Fruit fly (Drosophila melanogaster) whole organism, embryonic: Measurements from ENCODE around the gene CG14212.
A peak's percentile ranks its signal among the peaks of the same experiment; 100 is the strongest.

Source experiments
- Antp ChIP-seq: fragments of 200-800 bp; sonication (Bioruptor generic); optimal IDR thresholded peaks from 3 replicates; lab custom pipeline; 2016; ENCODE audit warnings: missing biosample characterization, missing genetic modification characterization
- B-H2 ChIP-seq: fragments of 200-800 bp; sonication (Bioruptor generic); optimal IDR thresholded peaks from 2 replicates; lab custom pipeline; 2018; ENCODE audit warnings: missing biosample characterization, mild to moderate bottlenecking, missing genetic modification characterization
- CG11723 ChIP-seq: fragments of 200-800 bp; sonication (Bioruptor generic); optimal IDR thresholded peaks from 2 replicates; lab custom pipeline; 2017; ENCODE audit warnings: missing biosample characterization, mild to moderate bottlenecking, missing genetic modification characterization
- CG13296 ChIP-seq: fragments of 200-800 bp; sonication (Bioruptor generic); optimal IDR thresholded peaks from 3 replicates; lab custom pipeline; 2018; ENCODE audit warnings: missing biosample characterization, mild to moderate bottlenecking, missing genetic modification characterization
- CG14860 ChIP-seq: fragments of 200-800 bp; sonication (Bioruptor generic); IDR thresholded peaks from 3 replicates; pipeline ENCODE4 v1.3.6; 2022; ENCODE audit warnings: missing biosample characterization, missing genetic modification characterization; ENCODE audit not compliant: partially characterized antibody
- CG1529 ChIP-seq: fragments of 200-800 bp; sonication (Bioruptor generic); optimal IDR thresholded peaks from 3 replicates; lab custom pipeline; 2018; ENCODE audit warnings: missing biosample characterization, missing genetic modification characterization
- CG16813 ChIP-seq: fragments of 200-800 bp; sonication (Bioruptor generic); IDR thresholded peaks from 3 replicates; pipeline ENCODE4 v1.3.6; 2022; ENCODE audit warnings: missing biosample characterization, missing genetic modification characterization; ENCODE audit not compliant: partially characterized antibody
- CG16863 ChIP-seq: fragments of 200-800 bp; sonication (Bioruptor generic); optimal IDR thresholded peaks from 3 replicates; lab custom pipeline; 2016; ENCODE audit warnings: missing biosample characterization, missing genetic modification characterization
- CG1832 ChIP-seq: fragments of 200-800 bp; sonication (Bioruptor generic); optimal IDR thresholded peaks from 2 replicates; lab custom pipeline; 2017; ENCODE audit warnings: missing biosample characterization, mild to moderate bottlenecking, missing genetic modification characterization, inconsistent platforms
- CG2116 ChIP-seq: fragments of 200-800 bp; sonication (Bioruptor generic); optimal IDR thresholded peaks from 3 replicates; lab custom pipeline; 2018; ENCODE audit warnings: missing biosample characterization, mild to moderate bottlenecking, missing genetic modification characterization
- CG30403 ChIP-seq: fragments of 200-800 bp; sonication (Bioruptor generic); optimal IDR thresholded peaks from 3 replicates; lab custom pipeline; 2016; ENCODE audit warnings: missing biosample characterization, missing genetic modification characterization
- CG3065 ChIP-seq: fragments of 200-800 bp; sonication (Bioruptor generic); optimal IDR thresholded peaks from 2 replicates; lab custom pipeline; 2016; ENCODE audit warnings: missing biosample characterization, missing genetic modification characterization
- CG31365 ChIP-seq: fragments of 200-800 bp; sonication (Bioruptor generic); optimal IDR thresholded peaks from 2 replicates; lab custom pipeline; 2018; ENCODE audit warnings: missing biosample characterization, mild to moderate bottlenecking, missing genetic modification characterization
- CG34422 ChIP-seq: fragments of 200-800 bp; sonication (Bioruptor generic); IDR thresholded peaks from 3 replicates; pipeline ENCODE4 v1.3.6; 2022; ENCODE audit warnings: missing biosample characterization, missing genetic modification characterization
- CG4820 ChIP-seq: fragments of 200-800 bp; sonication (Bioruptor generic); optimal IDR thresholded peaks from 3 replicates; lab custom pipeline; 2016; ENCODE audit warnings: missing biosample characterization, missing genetic modification characterization
- CG6175 ChIP-seq: fragments of 200-800 bp; sonication (Bioruptor generic); IDR thresholded peaks from 3 replicates; pipeline ENCODE4 v1.3.6; 2022; ENCODE audit warnings: missing biosample characterization, missing genetic modification characterization
- CG8281 ChIP-seq: fragments of 200-800 bp; sonication (Bioruptor generic); optimal IDR thresholded peaks from 2 replicates; lab custom pipeline; 2018; ENCODE audit warnings: missing biosample characterization, mild to moderate bottlenecking, missing genetic modification characterization, moderate library complexity
- CrebB ChIP-seq: fragments of 200-800 bp; sonication (Bioruptor generic); optimal IDR thresholded peaks from 3 replicates; lab custom pipeline; 2018; ENCODE audit warnings: missing biosample characterization, mild to moderate bottlenecking, missing genetic modification characterization
- Doc3 ChIP-seq: fragments of 200-800 bp; sonication (Bioruptor generic); IDR thresholded peaks from 3 replicates; pipeline ENCODE4 v1.3.6; 2022; ENCODE audit warnings: missing biosample characterization, missing genetic modification characterization; ENCODE audit not compliant: partially characterized antibody
- Hr78 ChIP-seq, 2 experiments: fragments of 200-800 bp in 1 of 2; fragments of >200 bp in 1 of 2; sonication (Bioruptor generic) in 1 of 2; optimal IDR thresholded peaks; 2 replicates each; lab custom pipeline; 2017 to 2019; ENCODE audit warnings: missing biosample characterization in 2 of 2, missing genetic modification characterization in 2 of 2, mild to moderate bottlenecking in 1 of 2, moderate library complexity in 1 of 2
- Jarid2 ChIP-seq: fragments of 200-800 bp; sonication (Bioruptor generic); optimal IDR thresholded peaks from 3 replicates; lab custom pipeline; 2017; ENCODE audit warnings: mild to moderate bottlenecking, missing biosample characterization, missing genetic modification reagents, missing genetic modification characterization
- Lhr ChIP-seq: fragments of 200-800 bp; sonication (Bioruptor generic); optimal IDR thresholded peaks from 3 replicates; lab custom pipeline; 2017; ENCODE audit warnings: mild to moderate bottlenecking, missing biosample characterization, missing genetic modification reagents, missing genetic modification characterization
- Lim3 ChIP-seq: fragments of 200-800 bp; sonication (Bioruptor generic); IDR thresholded peaks from 2 replicates; pipeline ENCODE4 v1.3.6; 2022; ENCODE audit warnings: missing biosample characterization, missing genetic modification characterization
- Mes4 ChIP-seq: fragments of 200-800 bp; sonication (Bioruptor generic); optimal IDR thresholded peaks from 2 replicates; lab custom pipeline; 2016; ENCODE audit warnings: missing biosample characterization, missing genetic modification characterization
- Neu2 ChIP-seq: fragments of 200-800 bp; sonication (Bioruptor generic); optimal IDR thresholded peaks from 3 replicates; lab custom pipeline; 2016; ENCODE audit warnings: missing biosample characterization, missing genetic modification characterization, borderline replicate concordance
- Oli ChIP-seq: fragments of 200-800 bp; sonication (Bioruptor generic); optimal IDR thresholded peaks from 2 replicates; lab custom pipeline; 2018; ENCODE audit warnings: missing biosample characterization, mild to moderate bottlenecking, missing genetic modification characterization, moderate library complexity
- Opbp ChIP-seq: fragments of 200-800 bp; sonication (Bioruptor generic); IDR thresholded peaks from 3 replicates; pipeline ENCODE4 v1.3.6; 2022; ENCODE audit warnings: missing biosample characterization, missing genetic modification characterization; ENCODE audit not compliant: partially characterized antibody
- Sox100B ChIP-seq: fragments of 200-800 bp; sonication (Bioruptor generic); optimal IDR thresholded peaks from 3 replicates; lab custom pipeline; 2018; ENCODE audit warnings: missing biosample characterization, mild to moderate bottlenecking, missing genetic modification characterization
- Ssrp ChIP-seq: fragments of 200-800 bp; sonication (Bioruptor generic); optimal IDR thresholded peaks from 2 replicates; lab custom pipeline; 2018; ENCODE audit warnings: missing biosample characterization, mild to moderate bottlenecking, missing genetic modification characterization, moderate library complexity
- Xrp1 ChIP-seq: fragments of 200-800 bp; sonication (Bioruptor generic); IDR thresholded peaks from 2 replicates; pipeline ENCODE4 v1.3.6; 2022; ENCODE audit warnings: missing biosample characterization, missing genetic modification characterization
- az2 ChIP-seq: fragments of 200-800 bp; sonication (Bioruptor generic); optimal IDR thresholded peaks from 3 replicates; lab custom pipeline; 2016; ENCODE audit warnings: missing biosample characterization, missing genetic modification characterization
- bcd ChIP-seq: fragments of 200-800 bp; sonication (Bioruptor generic); optimal IDR thresholded peaks from 2 replicates; lab custom pipeline; 2017; ENCODE audit warnings: missing biosample characterization, mild to moderate bottlenecking, missing genetic modification characterization
- ewg ChIP-seq: fragments of 200-800 bp; sonication (Bioruptor generic); optimal IDR thresholded peaks from 3 replicates; lab custom pipeline; 2017; ENCODE audit warnings: mild to moderate bottlenecking, missing biosample characterization, missing genetic modification reagents, missing genetic modification characterization
- gcm2 ChIP-seq: fragments of 200-800 bp; sonication (Bioruptor generic); optimal IDR thresholded peaks from 2 replicates; lab custom pipeline; 2016; ENCODE audit warnings: missing biosample characterization, missing genetic modification characterization
- ind ChIP-seq: fragments of 200-800 bp; sonication (Bioruptor generic); optimal IDR thresholded peaks from 3 replicates; lab custom pipeline; 2016; ENCODE audit warnings: missing biosample characterization, missing genetic modification characterization
- jing ChIP-seq: fragments of 200-800 bp; sonication (Bioruptor generic); optimal IDR thresholded peaks from 2 replicates; lab custom pipeline; 2018; ENCODE audit warnings: missing biosample characterization, mild to moderate bottlenecking, missing genetic modification characterization
- kah ChIP-seq: fragments of 200-800 bp; sonication (Bioruptor generic); optimal IDR thresholded peaks from 2 replicates; lab custom pipeline; 2018; ENCODE audit warnings: missing biosample characterization, mild to moderate bottlenecking, missing genetic modification characterization
- knrl ChIP-seq: fragments of 200-800 bp; sonication (Bioruptor generic); IDR thresholded peaks from 3 replicates; pipeline ENCODE4 v1.3.6; 2022; ENCODE audit warnings: missing biosample characterization, missing genetic modification characterization; ENCODE audit not compliant: partially characterized antibody
- lola ChIP-seq, 3 experiments: fragments of >200 bp in 2 of 3; fragments of 200-800 bp in 1 of 3; sonication (Bioruptor generic) in 1 of 3; optimal IDR thresholded peaks; 2 replicates each; lab custom pipeline; 2017 to 2019; ENCODE audit warnings: missing biosample characterization in 3 of 3, missing genetic modification characterization in 3 of 3, mild to moderate bottlenecking in 1 of 3, moderate library complexity in 1 of 3
- onecut ChIP-seq: fragments of 200-800 bp; sonication (Bioruptor generic); IDR thresholded peaks from 2 replicates; pipeline ENCODE4 v1.3.6; 2022; ENCODE audit warnings: missing biosample characterization, missing genetic modification characterization
- otp ChIP-seq: fragments of 200-800 bp; sonication (Bioruptor generic); IDR thresholded peaks from 3 replicates; pipeline ENCODE4, ENCODE4 v1.3.6; 2022; ENCODE audit warnings: missing biosample characterization, missing genetic modification characterization
- pfk ChIP-seq: fragments of 200-800 bp; sonication (Bioruptor generic); optimal IDR thresholded peaks from 2 replicates; lab custom pipeline; 2018; ENCODE audit warnings: missing biosample characterization, mild to moderate bottlenecking, missing genetic modification characterization, moderate library complexity
- prd ChIP-seq, 3 experiments: fragments of >200 bp in 2 of 3; fragments of 200-800 bp in 1 of 3; sonication (Bioruptor generic) in 1 of 3; optimal IDR thresholded peaks in 2 of 3; IDR thresholded peaks in 1 of 3; 2 replicates in 2 of 3; 3 replicates in 1 of 3; pipeline versions ENCODE4 v1.3.6 to Lab custom; 2017 to 2022; ENCODE audit warnings: missing biosample characterization in 1 of 3, missing genetic modification characterization in 1 of 3
- schlank ChIP-seq: fragments of 200-800 bp; sonication (Bioruptor generic); optimal IDR thresholded peaks from 2 replicates; lab custom pipeline; 2018; ENCODE audit warnings: missing biosample characterization, mild to moderate bottlenecking, missing genetic modification characterization
- sens-2 ChIP-seq: fragments of 200-800 bp; sonication (Bioruptor generic); IDR thresholded peaks from 2 replicates; pipeline ENCODE4 v1.3.6; 2022; ENCODE audit warnings: missing biosample characterization, missing genetic modification characterization
- sim ChIP-seq: fragments of 200-800 bp; sonication (Bioruptor generic); IDR thresholded peaks from 2 replicates; pipeline ENCODE4 v1.3.6; 2022; ENCODE audit warnings: missing biosample characterization, missing genetic modification characterization
- ttk ChIP-seq: fragments of 200-800 bp; sonication (Bioruptor generic); IDR thresholded peaks from 2 replicates; pipeline ENCODE4 v2.1.2; 2022; ENCODE audit warnings: missing biosample characterization, missing genetic modification characterization
- zfh2 ChIP-seq: fragments of 200-800 bp; sonication (Bioruptor generic); optimal IDR thresholded peaks from 2 replicates; lab custom pipeline; 2016; ENCODE audit warnings: missing biosample characterization, missing genetic modification characterization

Gene CG14212

DNA sequence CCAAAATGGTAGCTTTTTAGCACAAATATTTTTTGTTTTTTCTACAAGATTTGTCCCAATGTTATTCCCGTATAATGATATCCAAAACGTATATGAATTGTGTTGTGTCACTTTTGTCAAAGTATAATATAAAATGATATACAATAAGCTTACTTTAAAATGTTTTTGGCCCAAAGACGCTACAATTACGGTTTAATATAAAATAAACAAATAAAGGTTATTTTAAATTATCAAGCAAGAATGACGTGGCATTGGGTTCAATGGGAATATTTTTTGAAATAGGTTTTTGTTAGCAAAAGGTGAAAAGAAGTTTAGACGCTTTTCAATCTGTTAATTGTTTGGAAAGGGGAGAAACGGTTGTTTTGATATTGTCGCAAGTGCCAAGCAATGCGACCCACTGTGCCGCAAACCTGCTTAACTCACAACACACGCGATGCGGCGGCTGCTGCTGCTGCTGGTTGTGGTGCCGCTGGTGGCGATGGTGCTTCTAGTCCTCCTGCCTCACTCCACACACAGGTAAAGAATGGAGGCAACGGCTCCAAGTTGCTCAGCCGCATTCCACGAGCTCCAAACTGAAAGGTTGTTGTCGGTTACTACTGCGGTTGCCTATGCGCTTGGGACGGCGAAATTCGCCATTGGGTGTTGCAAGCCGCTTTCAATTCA, 37.8 kb downstream of the CG14212 start (continued):
- no peak for TF ChIP-seq otp (GFP tag; lab: Robert Waterston, UW)
- TF ChIP-seq CrebB (tag; lab: Kevin White, UChicago), result no peak
- no peak for TF ChIP-seq ttk (GFP tag; lab: Robert Waterston, UW)
- peak; percentile 58 for TF ChIP-seq Ssrp (tag; lab: Kevin White, UChicago)
- TF ChIP-seq ewg (GFP tag; lab: Kevin White, UChicago), result peak; percentile 19
- TF ChIP-seq sim, result no peak
- no peak for TF ChIP-seq knrl (GFP tag; lab: Robert Waterston, UW)
- peak; percentile 41 for TF ChIP-seq zfh2 (GFP tag; lab: Kevin White, UChicago)
- no peak for TF ChIP-seq prd (optimal IDR thresholded peaks at IDR 0.05; lab: Kevin White, UChicago)
- 0 out of 3 replicates have a peak, but pooled peaks have one; percentile 16 for TF ChIP-seq prd (GFP tag; IDR thresholded peaks at IDR 0.05; lab: Robert Waterston, UW)
- TF ChIP-seq CG30403 (GFP tag; lab: Kevin White, UChicago), result peak; percentile 72
- TF ChIP-seq schlank (tag; lab: Kevin White, UChicago), result no peak
- peak; percentile 64 for TF ChIP-seq az2 (GFP tag; lab: Kevin White, UChicago)
- TF ChIP-seq Sox100B, result no peak
- peak; percentile 12 for TF ChIP-seq kah (GFP tag; lab: Kevin White, UChicago)
- TF ChIP-seq Hr78 (GFP tag; optimal IDR thresholded peaks at IDR 0.05; lab: Kevin White, UChicago), result no peak
- peak; percentile 55 for TF ChIP-seq CG1529 (GFP tag; lab: Kevin White, UChicago)
- no peak for TF ChIP-seq Lim3 (GFP tag; lab: Robert Waterston, UW)
- no peak for TF ChIP-seq Jarid2
- TF ChIP-seq CG3065 (GFP tag; lab: Kevin White, UChicago), result no peak
- TF ChIP-seq Neu2, result no peak
- no peak for TF ChIP-seq CG34422 (GFP tag; lab: Robert Waterston, UW)
- TF ChIP-seq gcm2 (GFP tag; lab: Kevin White, UChicago), result no peak
- TF ChIP-seq CG11723 (GFP tag; lab: Kevin White, UChicago), result peak; percentile 27
- peak; percentile 37 for TF ChIP-seq ind
- TF ChIP-seq Doc3 (GFP tag; lab: Robert Waterston, UW), result no peak
- peak; percentile 62 for TF ChIP-seq bcd (GFP tag; lab: Kevin White, UChicago)
- peak; percentile 94 for TF ChIP-seq CG6175 (GFP tag; lab: Robert Waterston, UW)
- TF ChIP-seq Antp (GFP tag; lab: Kevin White, UChicago), result peak; percentile 22
- TF ChIP-seq sens-2, result no peak
- no peak for TF ChIP-seq CG13296 (GFP tag; lab: Kevin White, UChicago)
- peak; percentile 5 for TF ChIP-seq CG2116
- TF ChIP-seq Mes4, result no peak
- TF ChIP-seq jing (GFP tag; lab: Kevin White, UChicago), result no peak
- no peak for TF ChIP-seq CG14860
- TF ChIP-seq onecut, result no peak
- TF ChIP-seq Xrp1 (GFP tag; lab: Robert Waterston, UW), result peak; percentile 21; the same call in 1 of the 2 replicates
- TF ChIP-seq CG16863 (GFP tag; lab: Kevin White, UChicago), result no peak
- TF ChIP-seq CG8281, result no peak
- no peak; the same call in 2 of the 3 replicates for TF ChIP-seq CG16813
- no peak for TF ChIP-seq CG1832
- TF ChIP-seq B-H2 (GFP tag; lab: Kevin White, UChicago), result no peak
- no peak for TF ChIP-seq pfk (GFP tag; lab: Kevin White, UChicago)
- peak; percentile 16 for TF ChIP-seq CG4820
- peak in 1 of 3 experiments; percentile 65 for TF ChIP-seq lola (GFP tag; optimal IDR thresholded peaks at IDR 0.05; lab: Kevin White, UChicago)
- TF ChIP-seq Lhr, result no peak
- no peak for TF ChIP-seq CG31365 (tag; lab: Kevin White, UChicago)
- TF ChIP-seq Opbp, result no peak
- TF ChIP-seq Oli (tag; lab: Kevin White, UChicago), result peak; percentile 65
